Worm (Caenorhabditis elegans) whole organism, young adult: ENCODE results near the gene C09G1.2.

Experiments used
- C06A6.2 ChIP-seq: fragments of 200-800 bp; sonication (Bioruptor generic); conservative IDR thresholded peaks from 2 replicates; pipeline ENCODE4 v1.3.6; 2022; ENCODE audit warnings: missing genetic modification characterization, missing compliant biosample characterization
- F22D6.2 ChIP-seq: sonication (generic microtip); optimal IDR thresholded peaks from 2 replicates; lab custom pipeline; 2016; ENCODE audit warnings: mild to moderate bottlenecking, missing genetic modification characterization, missing compliant biosample characterization
- F23B12.7 ChIP-seq: sonication (generic microtip); optimal IDR thresholded peaks from 2 replicates; lab custom pipeline; 2017; ENCODE audit warnings: missing genetic modification characterization, mild to moderate bottlenecking, missing compliant biosample characterization, antibody characterized with exemption, moderate library complexity; ENCODE audit not compliant: insufficient read depth
- F37B4.10 ChIP-seq: fragments of 200-800 bp; sonication (Bioruptor generic); IDR thresholded peaks from 2 replicates; pipeline ENCODE4 v1.3.6; 2022; ENCODE audit warnings: missing genetic modification characterization, missing compliant biosample characterization
- F39B2.1 ChIP-seq: fragments of 200-800 bp; sonication (Bioruptor generic); IDR thresholded peaks from 2 replicates; pipeline ENCODE4 v1.3.6; 2022; ENCODE audit warnings: missing genetic modification reagents, missing genetic modification characterization, missing compliant biosample characterization
- K12H6.12 ChIP-seq: fragments of 200-800 bp; sonication (Bioruptor generic); optimal IDR thresholded peaks from 2 replicates; lab custom pipeline; 2018; ENCODE audit warnings: mild to moderate bottlenecking, missing genetic modification characterization, missing compliant biosample characterization
- Y56A3A.18 ChIP-seq: fragments of 200-800 bp; sonication (Bioruptor generic); IDR thresholded peaks from 2 replicates; pipeline ENCODE4 v1.3.6; 2022; ENCODE audit warnings: missing genetic modification reagents, missing genetic modification characterization, missing compliant biosample characterization
- Y67H2A.10 ChIP-seq: fragments of 200-800 bp; sonication (Bioruptor generic); conservative IDR thresholded peaks from 2 replicates; pipeline ENCODE4 v1.3.6; 2022; ENCODE audit warnings: missing genetic modification reagents, missing genetic modification characterization, missing compliant biosample characterization
- ZK185.1 ChIP-seq: sonication (generic microtip); optimal IDR thresholded peaks from 2 replicates; lab custom pipeline; 2016; ENCODE audit warnings: mild to moderate bottlenecking, missing genetic modification characterization, missing compliant biosample characterization; ENCODE audit not compliant: poor library complexity, severe bottlenecking
- ama-1 ChIP-seq, 3 experiments: fragments of 150-350 bp in 1 of 3; sonication (generic microtip) in 2 of 3; optimal IDR thresholded peaks; 2 replicates each; lab custom pipeline; 2014 to 2018; ENCODE audit warnings: missing biosample characterization in 2 of 3, missing genetic modification characterization in 2 of 3, missing genetic modification reagents in 2 of 3
- aptf-3 ChIP-seq: fragments of 200-800 bp; sonication (Bioruptor generic); IDR thresholded peaks from 2 replicates; pipeline ENCODE4 v1.3.6; 2022; ENCODE audit warnings: missing genetic modification characterization, missing compliant biosample characterization
- athp-1 ChIP-seq: sonication (generic microtip); optimal IDR thresholded peaks from 2 replicates; lab custom pipeline; 2017; ENCODE audit warnings: mild to moderate bottlenecking, missing genetic modification characterization, missing compliant biosample characterization
- attf-3 ChIP-seq: fragments of 200-800 bp; sonication (Bioruptor generic); conservative IDR thresholded peaks from 2 replicates; pipeline ENCODE4 v1.3.6; 2022; ENCODE audit warnings: missing genetic modification reagents, missing genetic modification characterization, missing compliant biosample characterization
- attf-5 ChIP-seq: fragments of 200-800 bp; sonication (Bioruptor generic); optimal IDR thresholded peaks from 2 replicates; lab custom pipeline; 2018; ENCODE audit warnings: mild to moderate bottlenecking, missing genetic modification characterization, missing compliant biosample characterization
- attf-6 ChIP-seq: fragments of 200-800 bp; sonication (Bioruptor generic); IDR thresholded peaks from 2 replicates; pipeline ENCODE4 v1.3.6; 2022; ENCODE audit warnings: missing genetic modification reagents, missing genetic modification characterization, missing compliant biosample characterization
- bed-1 ChIP-seq: fragments of 200-800 bp; sonication (Bioruptor generic); IDR thresholded peaks from 2 replicates; pipeline ENCODE4 v1.3.6; 2022; ENCODE audit warnings: missing genetic modification reagents, missing genetic modification characterization, missing compliant biosample characterization
- bed-2 ChIP-seq: fragments of 200-800 bp; sonication (Bioruptor generic); IDR thresholded peaks from 2 replicates; pipeline ENCODE4 v1.3.6; 2022; ENCODE audit warnings: missing genetic modification reagents, missing genetic modification characterization, missing compliant biosample characterization
- ccch-3 ChIP-seq: fragments of 200-800 bp; sonication (Bioruptor generic); optimal IDR thresholded peaks from 2 replicates; lab custom pipeline; 2018; ENCODE audit warnings: mild to moderate bottlenecking, missing genetic modification characterization, missing compliant biosample characterization
- cebp-2 ChIP-seq: fragments of 200-800 bp; sonication (Bioruptor generic); IDR thresholded peaks from 2 replicates; pipeline ENCODE4 v1.3.6; 2022; ENCODE audit warnings: missing genetic modification characterization, missing compliant biosample characterization
- ceh-100 ChIP-seq: fragments of 200-800 bp; sonication (Bioruptor generic); IDR thresholded peaks from 2 replicates; pipeline ENCODE4 v1.3.6; 2022; ENCODE audit warnings: missing genetic modification reagents, missing genetic modification characterization, missing compliant biosample characterization
- ceh-58 ChIP-seq: fragments of 200-800 bp; sonication (Bioruptor generic); IDR thresholded peaks from 2 replicates; pipeline ENCODE4 v1.3.6; 2022; ENCODE audit warnings: missing genetic modification characterization, missing compliant biosample characterization
- dpl-1 ChIP-seq: fragments of 150-350 bp; optimal IDR thresholded peaks from 2 replicates; lab custom pipeline; 2014; ENCODE audit warnings: missing biosample characterization, missing genetic modification reagents, missing genetic modification characterization
- egl-18 ChIP-seq: fragments of 200-800 bp; sonication (Bioruptor generic); IDR thresholded peaks from 2 replicates; pipeline ENCODE4 v1.3.6; 2022; ENCODE audit warnings: missing genetic modification reagents, missing genetic modification characterization, missing compliant biosample characterization
- egl-44 ChIP-seq: fragments of 200-800 bp; sonication (Bioruptor generic); IDR thresholded peaks from 2 replicates; pipeline ENCODE4 v1.3.6; 2022; ENCODE audit warnings: missing genetic modification reagents, missing genetic modification characterization, missing compliant biosample characterization
- egrh-3 ChIP-seq: fragments of 200-800 bp; sonication (Bioruptor generic); IDR thresholded peaks from 2 replicates; pipeline ENCODE4 v1.3.6; 2022; ENCODE audit warnings: missing genetic modification reagents, missing genetic modification characterization, missing compliant biosample characterization
- lag-1 ChIP-seq: fragments of 200-800 bp; sonication (Bioruptor generic); IDR thresholded peaks from 2 replicates; pipeline ENCODE4 v1.3.6; 2022; ENCODE audit warnings: missing genetic modification reagents, missing genetic modification characterization, missing compliant biosample characterization
- let-607 ChIP-seq, 2 experiments: fragments of 200-800 bp in 1 of 2; sonication (Bioruptor generic) in 1 of 2; sonication (generic microtip) in 1 of 2; optimal IDR thresholded peaks; 2 replicates each; lab custom pipeline; 2016 to 2018; ENCODE audit warnings: mild to moderate bottlenecking in 2 of 2, missing compliant biosample characterization in 2 of 2, missing genetic modification characterization in 2 of 2, moderate library complexity in 2 of 2, missing genotype in 1 of 2
- lin-40 ChIP-seq: sonication (generic microtip); optimal IDR thresholded peaks from 2 replicates; lab custom pipeline; 2016; ENCODE audit warnings: missing genetic modification characterization, mild to moderate bottlenecking, missing compliant biosample characterization, missing genotype, missing genetic modification reagents
- lin-54 ChIP-seq: fragments of 200-800 bp; sonication (Bioruptor generic); optimal IDR thresholded peaks from 2 replicates; lab custom pipeline; 2018; ENCODE audit warnings: mild to moderate bottlenecking, missing genetic modification characterization, missing compliant biosample characterization
- lsl-1 ChIP-seq: fragments of 200-800 bp; sonication (Bioruptor generic); optimal IDR thresholded peaks from 2 replicates; lab custom pipeline; 2018; ENCODE audit warnings: mild to moderate bottlenecking, missing genetic modification characterization, moderate library complexity, missing compliant biosample characterization
- lsy-27 ChIP-seq: sonication (generic microtip); optimal IDR thresholded peaks from 2 replicates; lab custom pipeline; 2017; ENCODE audit warnings: missing genetic modification characterization, mild to moderate bottlenecking, missing compliant biosample characterization, antibody characterized with exemption, missing genotype, borderline replicate concordance; ENCODE audit not compliant: insufficient read depth
- madf-10 ChIP-seq: sonication (generic microtip); optimal IDR thresholded peaks from 2 replicates; lab custom pipeline; 2016; ENCODE audit warnings: mild to moderate bottlenecking, missing genetic modification characterization, missing compliant biosample characterization
- madf-8 ChIP-seq: fragments of 200-800 bp; sonication (Bioruptor generic); conservative IDR thresholded peaks from 2 replicates; pipeline ENCODE4 v1.3.6; 2022; ENCODE audit warnings: missing genetic modification reagents, missing genetic modification characterization, missing compliant biosample characterization
- mes-4 ChIP-seq: sonication (generic microtip); optimal IDR thresholded peaks from 2 replicates; lab custom pipeline; 2016; ENCODE audit warnings: missing genotype, missing genetic modification characterization, missing compliant biosample characterization
- nhr-120 ChIP-seq: fragments of 200-800 bp; sonication (Bioruptor generic); IDR thresholded peaks from 2 replicates; pipeline ENCODE4 v1.3.6; 2022; ENCODE audit warnings: missing genetic modification characterization, missing compliant biosample characterization
- rcor-1 ChIP-seq: fragments of 200-800 bp; sonication (Bioruptor generic); IDR thresholded peaks from 2 replicates; pipeline ENCODE4 v1.3.6; 2022; ENCODE audit warnings: missing genetic modification reagents, missing genetic modification characterization, missing compliant biosample characterization
- snpc-1.1 ChIP-seq: sonication (generic microtip); optimal IDR thresholded peaks from 2 replicates; lab custom pipeline; 2017; ENCODE audit warnings: missing genetic modification characterization, mild to moderate bottlenecking, missing compliant biosample characterization, antibody characterized with exemption, moderate library complexity, missing genotype, missing genetic modification reagents; ENCODE audit not compliant: insufficient read depth
- snpc-3.4 ChIP-seq: sonication (generic microtip); optimal IDR thresholded peaks from 2 replicates; lab custom pipeline; 2017; ENCODE audit warnings: missing genetic modification characterization, mild to moderate bottlenecking, missing compliant biosample characterization, antibody characterized with exemption, moderate library complexity, missing genotype, missing genetic modification reagents
- snpc-4 ChIP-seq, 5 experiments: fragments of 150-350 bp in 1 of 5; sonication (generic microtip) in 4 of 5; optimal IDR thresholded peaks; 2 replicates each; lab custom pipeline; 2014 to 2018; ENCODE audit warnings: missing genetic modification characterization in 5 of 5, missing biosample characterization in 3 of 5, antibody characterized with exemption in 2 of 5, mild to moderate bottlenecking in 2 of 5, missing compliant biosample characterization in 2 of 5, missing genotype in 2 of 5, moderate library complexity in 2 of 5, missing genetic modification reagents in 1 of 5
- tbx-9 ChIP-seq: sonication (generic microtip); optimal IDR thresholded peaks from 2 replicates; lab custom pipeline; 2016; ENCODE audit warnings: borderline replicate concordance, missing genetic modification characterization, inconsistent platforms, missing compliant biosample characterization
- unc-130 ChIP-seq: sonication (generic microtip); optimal IDR thresholded peaks from 2 replicates; lab custom pipeline; 2016; ENCODE audit warnings: missing genetic modification reagents, missing genetic modification characterization, missing compliant biosample characterization
- zfh-2 ChIP-seq: fragments of 200-800 bp; sonication (Bioruptor generic); conservative IDR thresholded peaks from 2 replicates; pipeline ENCODE4 v1.3.6; 2022; ENCODE audit warnings: missing genetic modification reagents, missing genetic modification characterization, missing compliant biosample characterization
- ztf-18 ChIP-seq: sonication (generic microtip); optimal IDR thresholded peaks from 2 replicates; lab custom pipeline; 2016; ENCODE audit warnings: missing genotype, mild to moderate bottlenecking, missing genetic modification characterization, missing compliant biosample characterization
- ztf-22 ChIP-seq: fragments of 200-800 bp; sonication (Bioruptor generic); optimal IDR thresholded peaks from 2 replicates; lab custom pipeline; 2018; ENCODE audit warnings: mild to moderate bottlenecking, missing genetic modification characterization, moderate library complexity, missing compliant biosample characterization
- ztf-26 ChIP-seq: sonication (generic microtip); optimal IDR thresholded peaks from 2 replicates; lab custom pipeline; 2017; ENCODE audit warnings: missing genetic modification characterization, missing compliant biosample characterization
- ztf-28 ChIP-seq: fragments of 200-800 bp; sonication (Bioruptor generic); IDR thresholded peaks from 2 replicates; pipeline ENCODE4 v1.3.6; 2022; ENCODE audit warnings: missing genetic modification reagents, missing genetic modification characterization, missing compliant biosample characterization
- ztf-3 ChIP-seq: fragments of 200-800 bp; sonication (Bioruptor generic); optimal IDR thresholded peaks from 2 replicates; lab custom pipeline; 2018; ENCODE audit warnings: mild to moderate bottlenecking, missing genetic modification characterization, missing compliant biosample characterization

The C09G1.2 gene

DNA sequence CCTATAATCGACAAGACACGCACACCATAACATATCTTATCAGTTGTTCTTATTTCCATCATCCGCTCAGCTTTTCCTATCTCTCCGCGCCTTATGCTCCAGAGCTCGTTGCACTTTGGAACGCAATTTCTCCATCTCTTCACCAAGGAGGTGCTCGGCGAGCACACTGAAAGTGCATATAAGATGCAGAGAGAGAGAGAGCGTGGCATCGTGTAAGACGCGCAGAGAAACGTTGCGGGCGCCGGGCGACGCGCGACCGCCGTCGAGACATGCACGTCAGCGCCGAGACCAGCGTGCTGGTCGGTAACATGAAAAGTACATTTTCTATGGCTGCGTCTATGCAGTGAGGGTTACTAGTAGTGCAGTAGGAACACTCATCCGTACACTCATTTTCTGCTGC is 42.0 kb upstream of the C09G1.2 start (continued):
- TF ChIP-seq attf-3 (no peak), dpl-1 (no peak), let-607 (tag; optimal IDR thresholded peaks at IDR 0.05; lab: Kevin White, UChicago) (peak in 1 of 2 experiments; percentile 61), egrh-3 (GFP tag; lab: Robert Waterston, UW) (peak; percentile 57; the same call in 1 of the 2 replicates), Y56A3A.18 (peak; percentile 72; the same call in 1 of the 2 replicates), bed-1 (GFP tag; lab: Robert Waterston, UW) (no peak), rcor-1 (GFP tag; lab: Robert Waterston, UW) (0 out of 2 replicates have a peak, but pooled peaks have one; percentile 11), cebp-2 (GFP tag; lab: Robert Waterston, UW) (no peak), ceh-100 (no peak), bed-2 (GFP tag; lab: Robert Waterston, UW) (no peak), madf-8 (GFP tag; lab: Robert Waterston, UW) (no peak), egl-18 (GFP tag; lab: Robert Waterston, UW) (no peak), ztf-22 (peak; percentile 70), madf-10 (tag; lab: Kevin White, UChicago) (peak; percentile 99), ztf-18 (tag; lab: Kevin White, UChicago) (peak; percentile 37), athp-1 (tag; lab: Kevin White, UChicago) (no peak), F22D6.2 (no peak), unc-130 (GFP tag; lab: Kevin White, UChicago) (no peak), F39B2.1 (no peak), lsl-1 (no peak), ztf-28 (GFP tag; lab: Robert Waterston, UW) (no peak), F23B12.7 (tag; lab: Kevin White, UChicago) (no peak), mes-4 (no peak), zfh-2 (peak; percentile 98), snpc-4 (GFP tag; optimal IDR thresholded peaks at IDR 0.05; lab: Kevin White, UChicago) (peak; percentile 62), snpc-4 (tag; optimal IDR thresholded peaks at IDR 0.05; lab: Kevin White, UChicago) (peak; percentile 67 to 91 (median 82)), snpc-3.4 (no peak), Y67H2A.10 (no peak), lag-1 (GFP tag; lab: Robert Waterston, UW) (no peak), K12H6.12 (peak; percentile 70), ama-1 (optimal IDR thresholded peaks at IDR 0.05; lab: Kevin White, UChicago) (no peak), ama-1 (GFP tag; optimal IDR thresholded peaks at IDR 0.05; lab: Kevin White, UChicago) (no peak), snpc-1.1 (tag; lab: Kevin White, UChicago) (no peak), ceh-58 (no peak), attf-5 (GFP tag; lab: Kevin White, UChicago) (peak; percentile 66), ZK185.1 (tag; lab: Kevin White, UChicago) (no peak), lin-40 (tag; lab: Kevin White, UChicago) (peak; percentile 67), egl-44 (GFP tag; lab: Robert Waterston, UW) (no peak), attf-6 (GFP tag; lab: Robert Waterston, UW) (no peak), ztf-3 (GFP tag; lab: Kevin White, UChicago) (no peak), lsy-27 (tag; lab: Kevin White, UChicago) (no peak), F37B4.10 (GFP tag; lab: Robert Waterston, UW) (no peak), ccch-3 (no peak), tbx-9 (tag; lab: Kevin White, UChicago) (no peak), C06A6.2 (GFP tag; lab: Robert Waterston, UW) (no peak), lin-54 (GFP tag; lab: Kevin White, UChicago) (peak; percentile 10), ztf-26 (tag; lab: Kevin White, UChicago) (no peak), nhr-120 (GFP tag; lab: Robert Waterston, UW) (no peak), aptf-3 (GFP tag; lab: Robert Waterston, UW) (no peak)
